Worm (Caenorhabditis elegans) whole organism, young adult: ENCODE measurements around the gene F40A3.1.

Experiments used
- B0019.2 ChIP-seq: fragments of 200-800 bp; sonication (Bioruptor generic); conservative IDR thresholded peaks from 2 replicates; pipeline ENCODE4 v1.3.6; 2022; ENCODE audit warnings: missing genetic modification reagents, missing genetic modification characterization, missing compliant biosample characterization
- B0035.1 ChIP-seq: sonication (generic microtip); optimal IDR thresholded peaks from 2 replicates; lab custom pipeline; 2016; ENCODE audit warnings: missing genetic modification characterization, mild to moderate bottlenecking, missing compliant biosample characterization, missing genotype, missing genetic modification reagents
- B0336.3 ChIP-seq: fragments of 200-800 bp; sonication (Bioruptor generic); IDR thresholded peaks from 2 replicates; pipeline ENCODE4 v1.3.6; 2022; ENCODE audit warnings: missing genetic modification characterization, missing compliant biosample characterization
- D2030.7 ChIP-seq: fragments of 200-800 bp; sonication (Bioruptor generic); IDR thresholded peaks from 2 replicates; pipeline ENCODE4 v1.3.6; 2022; ENCODE audit warnings: missing genetic modification reagents, missing genetic modification characterization, missing compliant biosample characterization
- F33H1.4 ChIP-seq: fragments of 200-800 bp; sonication (Bioruptor generic); IDR thresholded peaks from 2 replicates; pipeline ENCODE4 v1.3.6; 2022; ENCODE audit warnings: missing genetic modification reagents, missing genetic modification characterization, missing compliant biosample characterization
- F49E8.2 ChIP-seq: sonication (generic microtip); optimal IDR thresholded peaks from 3 replicates; lab custom pipeline; 2017; ENCODE audit warnings: missing genetic modification characterization, mild to moderate bottlenecking, missing compliant biosample characterization, antibody characterized with exemption, moderate library complexity; ENCODE audit not compliant: insufficient read depth
- F52B5.7 ChIP-seq: sonication (generic microtip); optimal IDR thresholded peaks from 2 replicates; lab custom pipeline; 2016; ENCODE audit warnings: mild to moderate bottlenecking, missing genetic modification characterization, missing compliant biosample characterization
- K11D2.4 ChIP-seq: fragments of 200-800 bp; sonication (Bioruptor generic); IDR thresholded peaks from 2 replicates; pipeline ENCODE4 v1.3.6; 2022; ENCODE audit warnings: missing genetic modification reagents, missing genetic modification characterization, missing compliant biosample characterization
- K12H6.12 ChIP-seq: fragments of 200-800 bp; sonication (Bioruptor generic); optimal IDR thresholded peaks from 2 replicates; lab custom pipeline; 2018; ENCODE audit warnings: mild to moderate bottlenecking, missing genetic modification characterization, missing compliant biosample characterization
- T07F8.4 ChIP-seq: sonication (generic microtip); optimal IDR thresholded peaks from 2 replicates; lab custom pipeline; 2016; ENCODE audit warnings: mild to moderate bottlenecking, missing genetic modification characterization, moderate library complexity, missing compliant biosample characterization
- Y56A3A.18 ChIP-seq: fragments of 200-800 bp; sonication (Bioruptor generic); IDR thresholded peaks from 2 replicates; pipeline ENCODE4 v1.3.6; 2022; ENCODE audit warnings: missing genetic modification reagents, missing genetic modification characterization, missing compliant biosample characterization
- Y95B8A.8 ChIP-seq: fragments of 200-800 bp; sonication (Bioruptor generic); IDR thresholded peaks from 2 replicates; pipeline ENCODE4 v1.3.6; 2022; ENCODE audit warnings: missing genetic modification reagents, missing genetic modification characterization, missing compliant biosample characterization
- ZK185.1 ChIP-seq: sonication (generic microtip); optimal IDR thresholded peaks from 2 replicates; lab custom pipeline; 2016; ENCODE audit warnings: mild to moderate bottlenecking, missing genetic modification characterization, missing compliant biosample characterization; ENCODE audit not compliant: poor library complexity, severe bottlenecking
- aptf-2 ChIP-seq: fragments of 200-800 bp; sonication (Bioruptor generic); conservative IDR thresholded peaks from 2 replicates; pipeline ENCODE4 v1.3.6; 2022; ENCODE audit warnings: missing genetic modification reagents, missing genetic modification characterization, missing compliant biosample characterization
- attf-5 ChIP-seq: fragments of 200-800 bp; sonication (Bioruptor generic); optimal IDR thresholded peaks from 2 replicates; lab custom pipeline; 2018; ENCODE audit warnings: mild to moderate bottlenecking, missing genetic modification characterization, missing compliant biosample characterization
- attf-6 ChIP-seq: fragments of 200-800 bp; sonication (Bioruptor generic); IDR thresholded peaks from 2 replicates; pipeline ENCODE4 v1.3.6; 2022; ENCODE audit warnings: missing genetic modification reagents, missing genetic modification characterization, missing compliant biosample characterization
- ccch-3 ChIP-seq: fragments of 200-800 bp; sonication (Bioruptor generic); optimal IDR thresholded peaks from 2 replicates; lab custom pipeline; 2018; ENCODE audit warnings: mild to moderate bottlenecking, missing genetic modification characterization, missing compliant biosample characterization
- cebp-2 ChIP-seq: fragments of 200-800 bp; sonication (Bioruptor generic); IDR thresholded peaks from 2 replicates; pipeline ENCODE4 v1.3.6; 2022; ENCODE audit warnings: missing genetic modification characterization, missing compliant biosample characterization
- ceh-79 ChIP-seq: sonication (generic microtip); optimal IDR thresholded peaks from 2 replicates; lab custom pipeline; 2017; ENCODE audit warnings: mild to moderate bottlenecking, missing genetic modification characterization, missing compliant biosample characterization
- chd-7 ChIP-seq: sonication (generic microtip); optimal IDR thresholded peaks from 2 replicates; lab custom pipeline; 2016; ENCODE audit warnings: mild to moderate bottlenecking, missing genetic modification characterization, moderate library complexity, missing compliant biosample characterization
- efl-1 ChIP-seq: fragments of 150-350 bp; optimal IDR thresholded peaks from 2 replicates; lab custom pipeline; 2014; ENCODE audit warnings: missing biosample characterization, missing genetic modification reagents, missing genetic modification characterization
- egl-44 ChIP-seq: fragments of 200-800 bp; sonication (Bioruptor generic); IDR thresholded peaks from 2 replicates; pipeline ENCODE4 v1.3.6; 2022; ENCODE audit warnings: missing genetic modification reagents, missing genetic modification characterization, missing compliant biosample characterization
- ets-4 ChIP-seq: fragments of 200-800 bp; sonication (Bioruptor generic); optimal IDR thresholded peaks from 2 replicates; lab custom pipeline; 2018; ENCODE audit warnings: mild to moderate bottlenecking, missing genetic modification characterization, missing compliant biosample characterization
- hlh-12 ChIP-seq: sonication (generic microtip); optimal IDR thresholded peaks from 2 replicates; lab custom pipeline; 2016; ENCODE audit warnings: missing genetic modification characterization, missing compliant biosample characterization
- hlh-26 ChIP-seq: fragments of 200-800 bp; sonication (Bioruptor generic); conservative IDR thresholded peaks from 2 replicates; pipeline ENCODE4 v1.3.6; 2022; ENCODE audit warnings: missing genetic modification reagents, missing genetic modification characterization, missing compliant biosample characterization
- hrde-1 ChIP-seq: sonication (generic microtip); optimal IDR thresholded peaks from 2 replicates; lab custom pipeline; 2016; ENCODE audit warnings: missing genetic modification characterization, mild to moderate bottlenecking, missing compliant biosample characterization, moderate library complexity, missing genotype, missing genetic modification reagents, borderline replicate concordance
- lsl-1 ChIP-seq: fragments of 200-800 bp; sonication (Bioruptor generic); optimal IDR thresholded peaks from 2 replicates; lab custom pipeline; 2018; ENCODE audit warnings: mild to moderate bottlenecking, missing genetic modification characterization, moderate library complexity, missing compliant biosample characterization
- mcd-1 ChIP-seq: fragments of 200-800 bp; sonication (Bioruptor generic); IDR thresholded peaks from 2 replicates; pipeline ENCODE4 v1.3.6; 2022; ENCODE audit warnings: missing genetic modification reagents, missing genetic modification characterization, missing compliant biosample characterization
- nfya-2 ChIP-seq: fragments of 200-800 bp; sonication (Bioruptor generic); IDR thresholded peaks from 2 replicates; pipeline ENCODE4 v1.3.6; 2022; ENCODE audit warnings: missing genetic modification reagents, missing genetic modification characterization, missing compliant biosample characterization
- nhr-120 ChIP-seq: fragments of 200-800 bp; sonication (Bioruptor generic); IDR thresholded peaks from 2 replicates; pipeline ENCODE4 v1.3.6; 2022; ENCODE audit warnings: missing genetic modification characterization, missing compliant biosample characterization
- nhr-90 ChIP-seq: sonication (generic microtip); optimal IDR thresholded peaks from 2 replicates; lab custom pipeline; 2016; ENCODE audit warnings: missing genotype, mild to moderate bottlenecking, missing genetic modification characterization, missing compliant biosample characterization
- pbrm-1 ChIP-seq: fragments of 200-800 bp; sonication (Bioruptor generic); IDR thresholded peaks from 2 replicates; pipeline ENCODE4 v1.3.6; 2022; ENCODE audit warnings: missing genetic modification reagents, missing genetic modification characterization, missing compliant biosample characterization
- snpc-1.1 ChIP-seq: sonication (generic microtip); optimal IDR thresholded peaks from 2 replicates; lab custom pipeline; 2017; ENCODE audit warnings: missing genetic modification characterization, mild to moderate bottlenecking, missing compliant biosample characterization, antibody characterized with exemption, moderate library complexity, missing genotype, missing genetic modification reagents; ENCODE audit not compliant: insufficient read depth
- snpc-3.4 ChIP-seq: sonication (generic microtip); optimal IDR thresholded peaks from 2 replicates; lab custom pipeline; 2017; ENCODE audit warnings: missing genetic modification characterization, mild to moderate bottlenecking, missing compliant biosample characterization, antibody characterized with exemption, moderate library complexity, missing genotype, missing genetic modification reagents
- somi-1 ChIP-seq: fragments of 200-800 bp; sonication (Bioruptor generic); optimal IDR thresholded peaks from 2 replicates; lab custom pipeline; 2018; ENCODE audit warnings: mild to moderate bottlenecking, missing genetic modification characterization, missing compliant biosample characterization
- tbp1 ChIP-seq: fragments of 200-800 bp; sonication (Bioruptor generic); optimal IDR thresholded peaks from 2 replicates; lab custom pipeline; 2018; ENCODE audit warnings: mild to moderate bottlenecking, missing genetic modification characterization, missing compliant biosample characterization
- tbx-9 ChIP-seq: sonication (generic microtip); optimal IDR thresholded peaks from 2 replicates; lab custom pipeline; 2016; ENCODE audit warnings: borderline replicate concordance, missing genetic modification characterization, inconsistent platforms, missing compliant biosample characterization
- tlf-1 ChIP-seq: fragments of 200-800 bp; sonication (Bioruptor generic); optimal IDR thresholded peaks from 2 replicates; lab custom pipeline; 2018; ENCODE audit warnings: mild to moderate bottlenecking, missing genetic modification characterization, missing compliant biosample characterization
- unc-62 ChIP-seq: fragments of 150-350 bp; optimal IDR thresholded peaks from 2 replicates; lab custom pipeline; 2014; ENCODE audit warnings: missing biosample characterization, missing genetic modification reagents, missing genetic modification characterization
- zfh-2 ChIP-seq: fragments of 200-800 bp; sonication (Bioruptor generic); conservative IDR thresholded peaks from 2 replicates; pipeline ENCODE4 v1.3.6; 2022; ENCODE audit warnings: missing genetic modification reagents, missing genetic modification characterization, missing compliant biosample characterization
- ztf-25 ChIP-seq: fragments of 200-800 bp; sonication (Bioruptor generic); IDR thresholded peaks from 2 replicates; pipeline ENCODE4 v1.3.6; 2022; ENCODE audit warnings: missing genetic modification reagents, missing genetic modification characterization, missing compliant biosample characterization

F40A3.1 gene

ce11 chrV:7937152-7937551 is 45.8 kb downstream of the F40A3.1 start, which contains the start of gene srsx-3:
srsx-3 (minus strand) TSS chrV:7937252.
- TF ChIP-seq nhr-90 (no peak), tlf-1 (GFP tag; lab: Kevin White, UChicago) (no peak), ztf-25 (no peak), ZK185.1 (no peak), ets-4 (GFP tag; lab: Kevin White, UChicago) (no peak), lsl-1 (GFP tag; lab: Kevin White, UChicago) (no peak), mcd-1 (GFP tag; lab: Robert Waterston, UW) (no peak), D2030.7 (GFP tag; lab: Robert Waterston, UW) (no peak), hrde-1 (tag; lab: Kevin White, UChicago) (no peak), K11D2.4 (GFP tag; lab: Robert Waterston, UW) (no peak), zfh-2 (no peak), B0336.3 (no peak), nfya-2 (GFP tag; lab: Robert Waterston, UW) (no peak), somi-1 (GFP tag; lab: Kevin White, UChicago) (no peak), B0035.1 (tag; lab: Kevin White, UChicago) (no peak), ccch-3 (GFP tag; lab: Kevin White, UChicago) (no peak), egl-44 (GFP tag; lab: Robert Waterston, UW) (no peak)
- TF ChIP-seq, all 124 proteins: peak for 0

ce11 chrV:7940299-7940698 is 49.0 kb downstream of the F40A3.1 start, which contains the start of gene srt-53:
srt-53 (minus strand) TSS chrV:7940399.
- TF ChIP-seq aptf-2 (GFP tag; lab: Robert Waterston, UW) (no peak), efl-1 (GFP tag; lab: Kevin White, UChicago) (no peak), B0019.2 (GFP tag; lab: Robert Waterston, UW) (no peak), Y95B8A.8 (no peak), ceh-79 (tag; lab: Kevin White, UChicago) (no peak), hlh-26 (GFP tag; lab: Robert Waterston, UW) (no peak), B0035.1 (tag; lab: Kevin White, UChicago) (no peak), attf-6 (GFP tag; lab: Robert Waterston, UW) (no peak), egl-44 (GFP tag; lab: Robert Waterston, UW) (no peak)
- TF ChIP-seq, all 124 proteins: peak for 0

- TF ChIP-seq ZK185.1: no peak
- no peak for TF ChIP-seq F33H1.4 (GFP tag; lab: Robert Waterston, UW)
- TF ChIP-seq cebp-2 (GFP tag; lab: Robert Waterston, UW): no peak
- TF ChIP-seq K12H6.12: no peak
- no peak for TF ChIP-seq F49E8.2
- TF ChIP-seq F52B5.7 (tag; lab: Kevin White, UChicago): no peak
- TF ChIP-seq T07F8.4 (tag; lab: Kevin White, UChicago): no peak
- no peak for TF ChIP-seq tbx-9 (tag; lab: Kevin White, UChicago)
- TF ChIP-seq hlh-12 (tag; lab: Kevin White, UChicago): no peak
- no peak for TF ChIP-seq unc-62 (GFP tag; lab: Kevin White, UChicago)
- no peak for TF ChIP-seq snpc-3.4 (tag; lab: Kevin White, UChicago)
- TF ChIP-seq chd-7 (tag; lab: Kevin White, UChicago): no peak
- TF ChIP-seq snpc-1.1 (tag; lab: Kevin White, UChicago): no peak
- no peak for TF ChIP-seq nhr-120
- TF ChIP-seq pbrm-1 (GFP tag; lab: Robert Waterston, UW): no peak
- TF ChIP-seq tbp1: no peak
- TF ChIP-seq attf-5: no peak
- TF ChIP-seq Y56A3A.18: no peak
These were observed 52.2 kb downstream of the F40A3.1 start, which contains the start of gene Y97E10B.1 for ce11 chrV:7943568-7943967. Y97E10B.1 (plus strand) TSS chrV:7943868.
